Worm (Caenorhabditis elegans): ENCODE data around the gene T06A10.2.

DNA sequence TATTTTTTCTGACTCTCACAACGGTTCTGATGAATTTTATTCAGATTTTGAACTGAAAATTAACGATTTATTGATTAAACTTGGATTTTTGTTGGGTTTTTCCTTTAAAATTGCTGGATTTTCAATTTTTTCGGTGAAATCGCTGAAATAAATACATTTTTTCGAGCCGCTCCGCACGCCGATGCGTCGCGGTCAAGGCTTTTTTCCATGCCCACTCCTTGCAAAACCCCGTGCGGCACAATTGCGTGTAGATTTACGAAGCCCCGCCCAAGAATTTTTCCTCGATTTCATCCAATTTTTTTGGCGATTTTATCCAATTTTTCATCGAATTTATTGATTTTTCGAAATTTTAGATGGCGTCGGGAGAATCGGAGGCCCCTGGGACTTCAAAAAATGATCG, 29.9 kb upstream of the T06A10.2 start, which contains the start of gene gtsf-1:
- peak; percentile 61 for TF ChIP-seq W03F9.2 (tag; optimal IDR thresholded peaks at IDR 0.05)
- TF ChIP-seq him-1 (tag; optimal IDR thresholded peaks at IDR 0.05), result no peak
- no peak for TF ChIP-seq dao-5 (tag; optimal IDR thresholded peaks at IDR 0.05)

Measured in whole organism, L4/young adult.